Worm (Caenorhabditis elegans) whole organism, L1 larva: Measurements from ENCODE around the gene ZC487.1.

Experiments
- C16A3.4 ChIP-seq: fragments of 150-350 bp; optimal IDR thresholded peaks from 2 replicates; lab custom pipeline; 2014; ENCODE audit warnings: missing biosample characterization, missing genetic modification characterization
- F16B12.6 ChIP-seq: fragments of 150-350 bp; optimal IDR thresholded peaks from 2 replicates; lab custom pipeline; 2014; ENCODE audit warnings: missing biosample characterization, missing genetic modification characterization
- ceh-8 ChIP-seq: fragments of 200-800 bp; sonication (Bioruptor generic); optimal IDR thresholded peaks from 2 replicates; lab custom pipeline; 2018; ENCODE audit warnings: mild to moderate bottlenecking, missing genetic modification characterization, moderate library complexity, missing compliant biosample characterization
- ces-1 ChIP-seq: fragments of 150-350 bp; optimal IDR thresholded peaks from 2 replicates; lab custom pipeline; 2014; ENCODE audit warnings: missing biosample characterization, missing genetic modification reagents, missing genetic modification characterization
- lin-13 ChIP-seq: fragments of 150-350 bp; optimal IDR thresholded peaks from 2 replicates; lab custom pipeline; 2014; ENCODE audit warnings: missing biosample characterization, missing genetic modification reagents, missing genetic modification characterization
- lir-3 ChIP-seq: sonication (generic microtip); optimal IDR thresholded peaks from 2 replicates; lab custom pipeline; 2016; ENCODE audit warnings: mild to moderate bottlenecking, missing genetic modification characterization, moderate library complexity, missing compliant biosample characterization; ENCODE audit not compliant: poor library complexity
- nhr-11 ChIP-seq: fragments of 150-350 bp; optimal IDR thresholded peaks from 2 replicates; lab custom pipeline; 2014; ENCODE audit warnings: missing biosample characterization, missing genetic modification characterization
- nhr-28 ChIP-seq: fragments of 150-350 bp; optimal IDR thresholded peaks from 2 replicates; lab custom pipeline; 2014; ENCODE audit warnings: missing biosample characterization, missing genetic modification characterization
- pag-3 ChIP-seq: sonication (generic microtip); optimal IDR thresholded peaks from 2 replicates; lab custom pipeline; 2017; ENCODE audit warnings: missing genetic modification characterization, mild to moderate bottlenecking, missing compliant biosample characterization, antibody characterized with exemption, borderline replicate concordance; ENCODE audit not compliant: insufficient read depth
- pqm-1 ChIP-seq: sonication (generic microtip); optimal IDR thresholded peaks from 3 replicates; lab custom pipeline; 2017; ENCODE audit warnings: missing biosample characterization, missing genetic modification characterization
- rnt-1 ChIP-seq: sonication (generic microtip); optimal IDR thresholded peaks from 2 replicates; lab custom pipeline; 2016; ENCODE audit warnings: mild to moderate bottlenecking, missing genetic modification characterization, moderate library complexity, missing compliant biosample characterization
- skn-1 ChIP-seq: fragments of 150-350 bp; optimal IDR thresholded peaks from 2 replicates; lab custom pipeline; 2014; ENCODE audit warnings: missing biosample characterization, missing genetic modification characterization
- snpc-4 ChIP-seq: fragments of 150-350 bp; optimal IDR thresholded peaks from 2 replicates; lab custom pipeline; 2014; ENCODE audit warnings: missing biosample characterization, missing genetic modification characterization
- xbp-1 ChIP-seq: sonication (generic microtip); optimal IDR thresholded peaks from 2 replicates; lab custom pipeline; 2016; ENCODE audit warnings: missing genetic modification characterization, missing compliant biosample characterization

ce11 chrV:6744774-6745173, 17.5 kb downstream of the ZC487.1 start, which contains the start of gene T25F10.3:
- no peak for TF ChIP-seq snpc-4 (tag; lab: Kevin White, UChicago)
- no peak for TF ChIP-seq F16B12.6 (tag; lab: Kevin White, UChicago)
- TF ChIP-seq lir-3 (tag; lab: Kevin White, UChicago) = no peak
- TF ChIP-seq pqm-1 (tag; lab: Kevin White, UChicago) = no peak
- TF ChIP-seq nhr-11 (tag; lab: Kevin White, UChicago) = no peak
- TF ChIP-seq nhr-28 (tag; lab: Kevin White, UChicago) = no peak
- no peak for TF ChIP-seq lin-13 (GFP tag; lab: Kevin White, UChicago)
- no peak for TF ChIP-seq rnt-1 (tag; lab: Kevin White, UChicago)
- TF ChIP-seq xbp-1 (tag; lab: Kevin White, UChicago) = no peak
- TF ChIP-seq pag-3 (tag; lab: Kevin White, UChicago) = no peak
- TF ChIP-seq ces-1 (GFP tag; lab: Kevin White, UChicago) = no peak
- no peak for TF ChIP-seq ceh-8 (GFP tag; lab: Kevin White, UChicago)
- no peak for TF ChIP-seq skn-1
- no peak for TF ChIP-seq C16A3.4 (tag; lab: Kevin White, UChicago)
